Worm (Caenorhabditis elegans): ENCODE measurements around the gene M01B2.8.

M01B2.8 gene

ce11 chrV:15265814-15266213 is 5.8 kb downstream of the M01B2.8 start, which contains the start of gene M01B2.13:
Gene M01B2.13 (minus strand): TSS chrV:15265914.
- no peak for TF ChIP-seq ceh-14 (tag; optimal IDR thresholded peaks at IDR 0.05)
- no peak for TF ChIP-seq pros-1 (tag; optimal IDR thresholded peaks at IDR 0.05)
- no peak for TF ChIP-seq dve-1 (tag; optimal IDR thresholded peaks at IDR 0.05)
- no peak for TF ChIP-seq odd-2 (tag; optimal IDR thresholded peaks at IDR 0.05)
- no peak for TF ChIP-seq fax-1 (tag; optimal IDR thresholded peaks at IDR 0.05)
- no peak for TF ChIP-seq zip-5 (tag; optimal IDR thresholded peaks at IDR 0.05)
- TF ChIP-seq eyg-1 (tag; optimal IDR thresholded peaks at IDR 0.05): no peak

DNA sequence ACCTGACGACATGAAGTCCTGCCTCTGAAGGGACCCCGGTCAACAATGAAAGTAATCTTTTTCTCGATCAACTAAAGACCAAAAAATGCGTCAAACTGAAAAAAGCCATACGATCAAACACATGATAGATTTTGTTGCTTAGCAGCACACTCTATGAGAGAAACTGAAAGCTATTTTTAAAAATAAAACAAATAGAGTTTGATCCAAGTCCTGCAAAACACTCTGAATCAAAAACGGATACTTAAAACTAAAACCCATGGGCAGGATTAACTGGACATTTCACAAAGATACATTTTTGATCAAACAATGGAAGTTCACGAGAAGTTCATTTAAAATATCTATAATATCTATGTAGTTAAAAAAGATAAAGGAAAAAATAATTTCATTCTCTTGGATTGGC is 7.4 kb downstream of the M01B2.8 start, which contains the start of gene T10H4.13:
Gene T10H4.13, minus strand, starts transcription at position 101 of the 400 bp plus-strand sequence.
- TF ChIP-seq sdc-2 (tag; optimal IDR thresholded peaks at IDR 0.05): no peak
- TF ChIP-seq pag-3 (tag; optimal IDR thresholded peaks at IDR 0.05; ENCODE audit: borderline replicate concordance): no peak
- TF ChIP-seq pqm-1 (tag; optimal IDR thresholded peaks at IDR 0.05): no peak
- TF ChIP-seq fax-1 (tag; optimal IDR thresholded peaks at IDR 0.05): no peak
- no peak for TF ChIP-seq ahr-1 (tag; optimal IDR thresholded peaks at IDR 0.05)
- TF ChIP-seq elt-2 (tag; optimal IDR thresholded peaks at IDR 0.05): no peak
- TF ChIP-seq ceh-2 (tag; optimal IDR thresholded peaks at IDR 0.05): no peak
- no peak for TF ChIP-seq fkh-10 (GFP tag; optimal IDR thresholded peaks at IDR 0.05)
- TF ChIP-seq ceh-34 (tag; optimal IDR thresholded peaks at IDR 0.05): no peak
- no peak for TF ChIP-seq madf-2 (tag; optimal IDR thresholded peaks at IDR 0.05)
- no peak for TF ChIP-seq unc-42 (tag; optimal IDR thresholded peaks at IDR 0.05)
- no peak for TF ChIP-seq npax-4 (tag; optimal IDR thresholded peaks at IDR 0.05)

ce11 chrV:15268302-15268701 is 8.3 kb downstream of the M01B2.8 start, which contains the start of gene srw-22:
Gene srw-22 (plus strand): TSS chrV:15268602.
- TF ChIP-seq Y22D7AL.16 (tag; optimal IDR thresholded peaks at IDR 0.05): no peak
- no peak for TF ChIP-seq tbx-7 (tag; optimal IDR thresholded peaks at IDR 0.05)
- TF ChIP-seq che-1 (tag; optimal IDR thresholded peaks at IDR 0.05): no peak
- no peak for TF ChIP-seq sdc-2 (tag; optimal IDR thresholded peaks at IDR 0.05)
- no peak for TF ChIP-seq T23F11.4 (GFP tag; optimal IDR thresholded peaks at IDR 0.05)
- TF ChIP-seq fax-1 (tag; optimal IDR thresholded peaks at IDR 0.05): no peak
- no peak for TF ChIP-seq ceh-31 (tag; optimal IDR thresholded peaks at IDR 0.05)
- TF ChIP-seq ceh-6 (GFP tag; optimal IDR thresholded peaks at IDR 0.05): no peak
- no peak for TF ChIP-seq eyg-1 (tag; optimal IDR thresholded peaks at IDR 0.05)
- TF ChIP-seq elt-2 (tag; optimal IDR thresholded peaks at IDR 0.05): no peak
- TF ChIP-seq elt-4 (tag; optimal IDR thresholded peaks at IDR 0.05): no peak
- TF ChIP-seq C38D4.7 (GFP tag; optimal IDR thresholded peaks at IDR 0.05): no peak
- no peak for TF ChIP-seq pax-1 (tag; optimal IDR thresholded peaks at IDR 0.05)
- no peak for TF ChIP-seq sox-4 (tag; optimal IDR thresholded peaks at IDR 0.05)
- TF ChIP-seq hlh-15 (tag; optimal IDR thresholded peaks at IDR 0.05): no peak
- no peak for TF ChIP-seq unc-3 (GFP tag; conservative IDR thresholded peaks at IDR 0.05)
- no peak for TF ChIP-seq unc-3 (tag; optimal IDR thresholded peaks at IDR 0.05)
- no peak for TF ChIP-seq dmd-4 (tag; optimal IDR thresholded peaks at IDR 0.05; ENCODE audit: borderline replicate concordance)
- TF ChIP-seq ceh-18 (tag; optimal IDR thresholded peaks at IDR 0.05): no peak
- no peak for TF ChIP-seq syd-9 (tag; optimal IDR thresholded peaks at IDR 0.05)

- TF ChIP-seq hlh-8 (tag; optimal IDR thresholded peaks at IDR 0.05): no peak
These were observed 12.3 kb downstream of the M01B2.8 start, which contains the start of gene T10H4.4 for ce11 chrV:15272263-15272662. Gene T10H4.4 (minus strand): TSS chrV:15272363.

DNA sequence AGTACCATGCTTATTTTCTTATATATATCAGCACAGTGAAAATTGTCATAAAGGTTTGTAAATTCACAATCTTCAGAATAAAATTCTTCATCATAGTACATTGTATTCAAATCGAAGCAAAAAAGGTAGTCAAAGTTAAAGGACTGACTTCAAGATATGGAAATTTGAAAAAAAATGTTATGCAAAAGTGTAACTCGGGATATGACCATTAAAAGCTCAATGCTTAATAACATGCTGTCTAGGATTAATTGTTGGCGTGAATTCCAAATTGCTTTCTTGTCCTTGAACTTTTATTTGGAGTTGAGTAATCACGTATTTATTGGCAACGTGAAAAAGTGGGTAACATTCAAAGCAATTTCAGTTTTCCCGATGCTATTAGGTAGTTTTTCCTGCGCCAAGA is 14.8 kb downstream of the M01B2.8 start, which contains the start of gene srw-16:
Gene srw-16, minus strand, starts transcription at position 101 of the 400 bp plus-strand sequence.
- TF ChIP-seq syd-9 (tag; optimal IDR thresholded peaks at IDR 0.05) (no peak), pros-1 (tag; optimal IDR thresholded peaks at IDR 0.05) (no peak)

Data from whole organism, late embryonic.